Worm (Caenorhabditis elegans) whole organism, late embryonic: ENCODE results near the gene tin-9.2.

Source experiments
- F13H6.1 ChIP-seq: sonication (generic microtip); optimal IDR thresholded peaks from 2 replicates; lab custom pipeline; 2016; ENCODE audit warnings: missing genetic modification characterization, missing compliant biosample characterization
- K02D7.2 ChIP-seq: sonication (generic microtip); optimal IDR thresholded peaks from 2 replicates; lab custom pipeline; 2017; ENCODE audit warnings: mild to moderate bottlenecking, missing genetic modification characterization, missing compliant biosample characterization
- ama-1 ChIP-seq: fragments of 150-350 bp; optimal IDR thresholded peaks from 2 replicates; lab custom pipeline; 2014
- dve-1 ChIP-seq: sonication (generic microtip); optimal IDR thresholded peaks from 2 replicates; lab custom pipeline; 2017; ENCODE audit warnings: antibody characterized with exemption, mild to moderate bottlenecking, missing genetic modification characterization, missing compliant biosample characterization
- hlh-30 ChIP-seq: sonication (generic microtip); optimal IDR thresholded peaks from 2 replicates; lab custom pipeline; 2017; ENCODE audit warnings: antibody characterized with exemption, missing genetic modification characterization, missing compliant biosample characterization; ENCODE audit not compliant: insufficient read depth
- lim-6 ChIP-seq: sonication (generic microtip); optimal IDR thresholded peaks from 2 replicates; lab custom pipeline; 2016; ENCODE audit warnings: missing genetic modification characterization, missing compliant biosample characterization
- odd-2 ChIP-seq: sonication (generic microtip); optimal IDR thresholded peaks from 2 replicates; lab custom pipeline; 2017; ENCODE audit warnings: antibody characterized with exemption, mild to moderate bottlenecking, missing genetic modification characterization, missing compliant biosample characterization
- pqm-1 ChIP-seq: sonication (generic microtip); optimal IDR thresholded peaks from 2 replicates; lab custom pipeline; 2016; ENCODE audit warnings: missing genetic modification characterization, missing compliant biosample characterization
- syd-9 ChIP-seq: sonication (generic microtip); optimal IDR thresholded peaks from 2 replicates; lab custom pipeline; 2016; ENCODE audit warnings: mild to moderate bottlenecking, missing genetic modification characterization, moderate library complexity, missing compliant biosample characterization
- tbx-2 ChIP-seq: sonication (generic microtip); optimal IDR thresholded peaks from 2 replicates; lab custom pipeline; 2016; ENCODE audit warnings: missing genetic modification characterization, missing compliant biosample characterization
- ttx-3 ChIP-seq: sonication (generic microtip); optimal IDR thresholded peaks from 2 replicates; lab custom pipeline; 2016; ENCODE audit warnings: missing genetic modification reagents, missing genetic modification characterization, missing compliant biosample characterization
- unc-42 ChIP-seq: sonication (generic microtip); optimal IDR thresholded peaks from 2 replicates; lab custom pipeline; 2016; ENCODE audit warnings: missing genotype, missing genetic modification characterization, missing compliant biosample characterization

DNA sequence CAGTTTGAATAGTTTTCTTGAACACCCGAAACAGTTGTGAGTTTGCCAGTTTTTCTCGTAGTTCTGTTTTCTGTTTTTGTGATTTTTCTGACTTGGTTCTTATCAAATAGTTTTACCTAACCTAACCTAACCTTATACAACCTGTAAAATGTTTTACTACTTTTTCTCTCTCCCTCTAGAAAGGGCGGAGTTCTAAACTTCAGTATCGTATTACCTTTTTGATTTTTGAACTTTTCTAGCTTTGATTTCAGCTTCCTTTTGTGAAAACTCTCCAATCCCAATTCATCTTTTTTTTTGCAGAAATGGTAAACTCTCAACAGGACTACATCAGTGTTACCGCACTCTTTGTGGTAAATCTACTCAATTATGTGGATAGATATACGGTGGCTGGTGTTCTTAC, 12.1 kb upstream of the tin-9.2 start, which contains the start of gene spin-2:
- no peak for TF ChIP-seq tbx-2
- no peak for TF ChIP-seq unc-42
- TF ChIP-seq F13H6.1 = no peak
- TF ChIP-seq odd-2 (tag; lab: Kevin White, UChicago) = no peak
- no peak for TF ChIP-seq dve-1 (tag; lab: Kevin White, UChicago)
- TF ChIP-seq hlh-30 (tag; lab: Kevin White, UChicago) = no peak
- TF ChIP-seq ama-1 (lab: Kevin White, UChicago) = no peak
- TF ChIP-seq lim-6 = no peak
- TF ChIP-seq pqm-1 = no peak
- TF ChIP-seq ttx-3 (tag; lab: Kevin White, UChicago) = no peak
- TF ChIP-seq K02D7.2 = no peak
- TF ChIP-seq syd-9 (tag; lab: Kevin White, UChicago) = no peak
